Fruit fly (Drosophila melanogaster) whole organism, adult: ENCODE measurements around the gene Hsp60A.

Experiments
- CG12768 ChIP-seq: fragments of 200-800 bp; sonication (Bioruptor generic); optimal IDR thresholded peaks from 2 replicates; lab custom pipeline; 2017; ENCODE audit warnings: missing biosample characterization, missing genetic modification characterization, mild to moderate bottlenecking, moderate library complexity, missing genetic modification reagents
- CG33017 ChIP-seq: fragments of 200-800 bp; sonication (Bioruptor generic); optimal IDR thresholded peaks from 2 replicates; lab custom pipeline; 2018; ENCODE audit warnings: missing biosample characterization, mild to moderate bottlenecking, missing genetic modification characterization, moderate library complexity
- CG5204 ChIP-seq: fragments of 200-800 bp; sonication (Bioruptor generic); optimal IDR thresholded peaks from 2 replicates; lab custom pipeline; 2016; ENCODE audit warnings: missing biosample characterization, missing genetic modification characterization
- CG7045 ChIP-seq: fragments of 200-800 bp; sonication (Bioruptor generic); optimal IDR thresholded peaks from 2 replicates; lab custom pipeline; 2017; ENCODE audit warnings: missing biosample characterization, mild to moderate bottlenecking, missing genetic modification characterization
- Hr96 ChIP-seq: fragments of 200-800 bp; sonication (Bioruptor generic); optimal IDR thresholded peaks from 2 replicates; lab custom pipeline; 2016; ENCODE audit warnings: missing biosample characterization, missing genetic modification characterization
- Mnt ChIP-seq: fragments of 200-800 bp; sonication (Bioruptor generic); optimal IDR thresholded peaks from 2 replicates; lab custom pipeline; 2016; ENCODE audit warnings: missing biosample characterization, mild to moderate bottlenecking, missing genetic modification characterization
- kay ChIP-seq: fragments of 200-800 bp; sonication (Bioruptor generic); peaks from one replicate; lab custom pipeline; 2016; ENCODE audit warnings: missing biosample characterization, missing genetic modification characterization, borderline replicate concordance
- ovo ChIP-seq: fragments of 200-800 bp; sonication (Bioruptor generic); optimal IDR thresholded peaks from 2 replicates; lab custom pipeline; 2016; ENCODE audit warnings: missing biosample characterization, missing genetic modification characterization
- toe ChIP-seq: fragments of 200-800 bp; sonication (Bioruptor generic); optimal IDR thresholded peaks from 2 replicates; lab custom pipeline; 2016; ENCODE audit warnings: missing biosample characterization, missing genetic modification characterization

DNA sequence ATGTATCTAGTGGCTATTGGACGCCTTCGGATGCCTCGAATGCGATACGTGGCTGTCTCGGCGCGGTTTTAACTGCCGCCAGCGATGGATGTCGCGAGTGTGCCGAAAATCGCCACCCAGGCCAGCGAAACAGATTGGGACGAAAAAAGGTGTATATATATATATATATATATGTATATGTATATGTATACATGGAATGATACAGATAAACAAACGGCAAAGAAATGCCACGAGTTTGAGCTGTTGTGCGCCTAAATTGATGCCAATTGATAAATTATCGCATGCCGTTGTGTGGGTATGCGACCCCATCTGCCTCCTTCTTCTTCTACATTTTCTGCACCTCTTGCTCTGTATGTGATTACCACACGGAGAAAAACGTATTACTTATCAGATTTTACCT lies 48.8 kb upstream of the Hsp60A start, which contains the start of gene CG1545:
- no peak for TF ChIP-seq toe (GFP tag; lab: Kevin White, UChicago)
- no peak for TF ChIP-seq CG33017 (tag; lab: Kevin White, UChicago)
- TF ChIP-seq kay (GFP tag; lab: Kevin White, UChicago) = no peak
- no peak for TF ChIP-seq CG12768
- TF ChIP-seq Mnt (GFP tag; lab: Kevin White, UChicago) = no peak
- TF ChIP-seq CG7045 (GFP tag; lab: Kevin White, UChicago) = no peak
- no peak for TF ChIP-seq Hr96
- no peak for TF ChIP-seq CG5204 (GFP tag; lab: Kevin White, UChicago)
- TF ChIP-seq ovo (GFP tag; lab: Kevin White, UChicago) = no peak
